Worm (Caenorhabditis elegans) whole organism, L4 larva: Measurements from ENCODE around the gene gmap-1.

ENCODE experiments used
- D1046.2 ChIP-seq: fragments of 200-800 bp; sonication (Bioruptor generic); IDR thresholded peaks from 2 replicates; pipeline ENCODE4 v1.3.6; 2022; ENCODE audit warnings: missing genetic modification characterization, missing compliant biosample characterization
- F26F4.8 ChIP-seq: fragments of 200-800 bp; sonication (Bioruptor generic); conservative IDR thresholded peaks from 2 replicates; pipeline ENCODE4 v1.3.6; 2022; ENCODE audit warnings: missing genetic modification characterization, missing compliant biosample characterization
- R02D3.7 ChIP-seq: fragments of 150-350 bp; sonication (generic microtip); optimal IDR thresholded peaks from 3 replicates; lab custom pipeline; 2014; ENCODE audit warnings: missing biosample characterization, missing genetic modification characterization
- Y105C5A.15 ChIP-seq: fragments of 200-800 bp; sonication (Bioruptor generic); IDR thresholded peaks from 2 replicates; pipeline ENCODE4 v1.3.6; 2022; ENCODE audit warnings: missing genetic modification characterization, missing compliant biosample characterization
- Y5F2A.4 ChIP-seq: fragments of 200-800 bp; sonication (Bioruptor generic); optimal IDR thresholded peaks from 2 replicates; lab custom pipeline; 2018; ENCODE audit warnings: mild to moderate bottlenecking, missing genetic modification characterization, missing compliant biosample characterization
- Y75B8A.6 ChIP-seq: fragments of 200-800 bp; sonication (Bioruptor generic); IDR thresholded peaks from 2 replicates; pipeline ENCODE4 v1.3.6; 2022; ENCODE audit warnings: missing genetic modification reagents, missing genetic modification characterization, missing compliant biosample characterization
- aha-1 ChIP-seq: fragments of 150-350 bp; peaks from one replicate; lab custom pipeline; 2014; ENCODE audit warnings: missing biosample characterization, missing genetic modification characterization
- attf-4 ChIP-seq: sonication (generic microtip); optimal IDR thresholded peaks from 3 replicates; lab custom pipeline; 2017; ENCODE audit warnings: missing biosample characterization, missing genetic modification characterization
- ceh-20 ChIP-seq: fragments of 200-800 bp; sonication (Bioruptor generic); IDR thresholded peaks from 2 replicates; pipeline ENCODE4 v1.3.6; 2022; ENCODE audit warnings: missing genetic modification reagents, missing genetic modification characterization, missing compliant biosample characterization
- ceh-62 ChIP-seq: sonication (generic microtip); optimal IDR thresholded peaks from 2 replicates; lab custom pipeline; 2017; ENCODE audit warnings: missing biosample characterization, missing genetic modification characterization
- cey-2 ChIP-seq: sonication (generic microtip); optimal IDR thresholded peaks from 3 replicates; lab custom pipeline; 2017; ENCODE audit warnings: missing genetic modification characterization, mild to moderate bottlenecking, missing compliant biosample characterization, antibody characterized with exemption, borderline replicate concordance; ENCODE audit not compliant: insufficient read depth
- daf-12 ChIP-seq: fragments of 150-350 bp; optimal IDR thresholded peaks from 2 replicates; lab custom pipeline; 2014; ENCODE audit warnings: missing biosample characterization, missing genetic modification reagents, missing genetic modification characterization
- daf-19 ChIP-seq: fragments of 200-800 bp; sonication (Bioruptor generic); conservative IDR thresholded peaks from 2 replicates; pipeline ENCODE4 v1.3.6; 2022; ENCODE audit warnings: missing genetic modification characterization, missing compliant biosample characterization
- daf-8 ChIP-seq: fragments of 200-800 bp; sonication (Bioruptor generic); IDR thresholded peaks from 2 replicates; pipeline ENCODE4 v1.3.6; 2022; ENCODE audit warnings: missing genetic modification characterization, missing compliant biosample characterization
- dmd-9 ChIP-seq: fragments of 200-800 bp; sonication (Bioruptor generic); IDR thresholded peaks from 2 replicates; pipeline ENCODE4 v1.3.6; 2022; ENCODE audit warnings: missing genetic modification reagents, missing genetic modification characterization, missing compliant biosample characterization
- dpl-1 ChIP-seq: fragments of 150-350 bp; optimal IDR thresholded peaks from 2 replicates; lab custom pipeline; 2014; ENCODE audit warnings: missing biosample characterization, missing genetic modification reagents, missing genetic modification characterization
- dve-1 ChIP-seq: sonication (generic microtip); optimal IDR thresholded peaks from 2 replicates; lab custom pipeline; 2017; ENCODE audit warnings: antibody characterized with exemption, mild to moderate bottlenecking, missing genetic modification characterization, missing compliant biosample characterization; ENCODE audit not compliant: insufficient read depth
- egl-27 ChIP-seq: sonication (generic microtip); optimal IDR thresholded peaks from 3 replicates; lab custom pipeline; 2017; ENCODE audit warnings: missing biosample characterization, missing genetic modification reagents, missing genetic modification characterization
- egl-43 ChIP-seq: fragments of 200-800 bp; sonication (Bioruptor generic); IDR thresholded peaks from 2 replicates; pipeline ENCODE4 v1.3.6; 2022; ENCODE audit warnings: missing genetic modification reagents, missing genetic modification characterization, missing compliant biosample characterization
- hif-1 ChIP-seq, 2 experiments: sonication (generic microtip); optimal IDR thresholded peaks; 2 replicates each; lab custom pipeline; 2016 to 2017; ENCODE audit warnings: missing compliant biosample characterization in 2 of 2, missing genetic modification characterization in 2 of 2, missing genetic modification reagents in 2 of 2, missing genotype in 2 of 2, mild to moderate bottlenecking in 1 of 2
- hlh-30 ChIP-seq: sonication (generic microtip); optimal IDR thresholded peaks from 2 replicates; lab custom pipeline; 2017; ENCODE audit warnings: antibody characterized with exemption, mild to moderate bottlenecking, missing genetic modification characterization, missing compliant biosample characterization; ENCODE audit not compliant: insufficient read depth
- hmg-1.1 ChIP-seq: fragments of 200-800 bp; sonication (Bioruptor generic); IDR thresholded peaks from 2 replicates; pipeline ENCODE4 v1.3.6; 2022; ENCODE audit warnings: missing genetic modification reagents, missing genetic modification characterization, missing compliant biosample characterization
- jun-1 ChIP-seq: fragments of 150-350 bp; optimal IDR thresholded peaks from 2 replicates; lab custom pipeline; 2014; ENCODE audit warnings: missing biosample characterization, missing genetic modification reagents, missing genetic modification characterization
- lim-7 ChIP-seq: fragments of 200-800 bp; sonication (Bioruptor generic); IDR thresholded peaks from 2 replicates; pipeline ENCODE4 v1.3.6; 2022; ENCODE audit warnings: missing genetic modification characterization, missing compliant biosample characterization
- lin-13 ChIP-seq: fragments of 150-350 bp; optimal IDR thresholded peaks from 2 replicates; lab custom pipeline; 2014; ENCODE audit warnings: missing biosample characterization, missing genetic modification reagents, missing genetic modification characterization
- lin-29 ChIP-seq: fragments of 200-800 bp; sonication (Bioruptor generic); IDR thresholded peaks from 2 replicates; pipeline ENCODE4 v1.3.6; 2022; ENCODE audit warnings: missing genetic modification reagents, missing genetic modification characterization, missing compliant biosample characterization
- lin-38 ChIP-seq: fragments of 200-800 bp; sonication (Bioruptor generic); IDR thresholded peaks from 2 replicates; pipeline ENCODE4 v1.3.6; 2022; ENCODE audit warnings: missing genetic modification reagents, missing genetic modification characterization, missing compliant biosample characterization
- lin-39 ChIP-seq: fragments of 150-350 bp; optimal IDR thresholded peaks from 2 replicates; lab custom pipeline; 2014; ENCODE audit warnings: missing biosample characterization, missing genetic modification reagents, missing genetic modification characterization
- lir-3 ChIP-seq: sonication (generic microtip); optimal IDR thresholded peaks from 2 replicates; lab custom pipeline; 2016; ENCODE audit warnings: mild to moderate bottlenecking, missing genetic modification characterization, missing compliant biosample characterization
- lsy-2 ChIP-seq, 2 experiments: fragments of 150-350 bp in 1 of 2; sonication (generic microtip) in 1 of 2; optimal IDR thresholded peaks; 2 replicates each; lab custom pipeline; 2014 to 2017; ENCODE audit warnings: missing biosample characterization in 2 of 2, missing genetic modification characterization in 2 of 2
- madf-5 ChIP-seq, 2 experiments: fragments of 200-800 bp; sonication (Bioruptor generic); IDR thresholded peaks; 2 replicates each; pipeline ENCODE4 v1.3.6; 2022; ENCODE audit warnings: missing compliant biosample characterization in 2 of 2, missing genetic modification characterization in 2 of 2
- mdl-1 ChIP-seq, 2 experiments: fragments of 150-350 bp in 1 of 2; sonication (generic microtip) in 1 of 2; optimal IDR thresholded peaks; 2 replicates each; lab custom pipeline; 2014 to 2017; ENCODE audit warnings: missing biosample characterization in 2 of 2, missing genetic modification characterization in 2 of 2
- mes-2 ChIP-seq: sonication (generic microtip); optimal IDR thresholded peaks from 2 replicates; lab custom pipeline; 2016; ENCODE audit warnings: missing genotype, mild to moderate bottlenecking, missing genetic modification characterization, missing compliant biosample characterization; ENCODE audit not compliant: poor library complexity, severe bottlenecking
- mxl-2 ChIP-seq: fragments of 200-800 bp; sonication (Bioruptor generic); conservative IDR thresholded peaks from 2 replicates; pipeline ENCODE4 v1.3.6; 2022; ENCODE audit warnings: missing genetic modification reagents, missing genetic modification characterization, missing compliant biosample characterization
- nhr-11 ChIP-seq: fragments of 150-350 bp; optimal IDR thresholded peaks from 2 replicates; lab custom pipeline; 2014; ENCODE audit warnings: missing biosample characterization, missing genetic modification characterization
- nhr-28 ChIP-seq: fragments of 150-350 bp; optimal IDR thresholded peaks from 2 replicates; lab custom pipeline; 2014; ENCODE audit warnings: missing biosample characterization, missing genetic modification characterization
- nhr-41 ChIP-seq: fragments of 200-800 bp; sonication (Bioruptor generic); IDR thresholded peaks from 2 replicates; pipeline ENCODE4 v1.3.6; 2022; ENCODE audit warnings: missing genetic modification reagents, missing genetic modification characterization, missing compliant biosample characterization
- nhr-42 ChIP-seq: fragments of 200-800 bp; sonication (Bioruptor generic); IDR thresholded peaks from 2 replicates; pipeline ENCODE4 v1.3.6; 2022; ENCODE audit warnings: missing genetic modification characterization, missing compliant biosample characterization
- nhr-48 ChIP-seq: sonication (generic microtip); optimal IDR thresholded peaks from 2 replicates; lab custom pipeline; 2016; ENCODE audit warnings: mild to moderate bottlenecking, missing genetic modification characterization, missing compliant biosample characterization
- php-3 ChIP-seq: fragments of 200-800 bp; sonication (Bioruptor generic); IDR thresholded peaks from 2 replicates; pipeline ENCODE4 v1.3.6; 2022; ENCODE audit warnings: missing genetic modification reagents, missing genetic modification characterization, missing compliant biosample characterization
- pqm-1 ChIP-seq: sonication (generic microtip); optimal IDR thresholded peaks from 2 replicates; lab custom pipeline; 2017; ENCODE audit warnings: missing biosample characterization, missing genetic modification characterization
- set-16 ChIP-seq: fragments of 200-800 bp; sonication (Bioruptor generic); IDR thresholded peaks from 2 replicates; pipeline ENCODE4 v1.3.6; 2022; ENCODE audit warnings: missing genetic modification reagents, missing genetic modification characterization, missing compliant biosample characterization
- skn-1 ChIP-seq: fragments of 150-350 bp; optimal IDR thresholded peaks from 2 replicates; lab custom pipeline; 2014; ENCODE audit warnings: missing biosample characterization, missing genetic modification characterization
- spr-3 ChIP-seq: fragments of 200-800 bp; sonication (Bioruptor generic); optimal IDR thresholded peaks from 2 replicates; lab custom pipeline; 2018; ENCODE audit warnings: mild to moderate bottlenecking, missing genetic modification characterization, missing compliant biosample characterization
- unc-130 ChIP-seq: sonication (generic microtip); optimal IDR thresholded peaks from 2 replicates; lab custom pipeline; 2016; ENCODE audit warnings: missing genetic modification reagents, missing genetic modification characterization, missing compliant biosample characterization
- vab-7 ChIP-seq: fragments of 200-800 bp; sonication (Bioruptor generic); IDR thresholded peaks from 2 replicates; pipeline ENCODE4 v1.3.6; 2022; ENCODE audit warnings: missing genetic modification reagents, missing genetic modification characterization, missing compliant biosample characterization
- zag-1 ChIP-seq: fragments of 150-350 bp; optimal IDR thresholded peaks from 2 replicates; lab custom pipeline; 2014; ENCODE audit warnings: missing biosample characterization, missing genetic modification characterization
- zfp-2 ChIP-seq: sonication (generic microtip); optimal IDR thresholded peaks from 2 replicates; lab custom pipeline; 2016; ENCODE audit warnings: mild to moderate bottlenecking, missing genetic modification characterization, missing compliant biosample characterization
- zfp-3 ChIP-seq: fragments of 200-800 bp; sonication (Bioruptor generic); conservative IDR thresholded peaks from 2 replicates; pipeline ENCODE4 v1.3.6; 2022; ENCODE audit warnings: missing genetic modification reagents, missing genetic modification characterization, missing compliant biosample characterization

gmap-1 gene

ce11 chrX:12940811-12941210 lies 6.0 kb upstream of the gmap-1 start, which contains the start of gene gmap-3:
Gene gmap-3 (minus strand): TSS chrX:12940958.
- TF ChIP-seq attf-4 (tag; lab: Kevin White, UChicago) (no peak), ceh-62 (no peak), spr-3 (GFP tag; lab: Kevin White, UChicago) (no peak), aha-1 (tag; lab: Kevin White, UChicago) (peak; percentile 8)
- TF ChIP-seq, all 104 proteins: peak for 1

- TF ChIP-seq nhr-42 (no peak), dmd-9 (GFP tag; lab: Robert Waterston, UW) (no peak), dve-1 (tag; lab: Kevin White, UChicago) (no peak), dpl-1 (GFP tag; lab: Kevin White, UChicago) (no peak), lin-38 (GFP tag; lab: Robert Waterston, UW) (peak; percentile 33), lin-29 (no peak), daf-19 (GFP tag; lab: Robert Waterston, UW) (no peak), lsy-2 (tag; optimal IDR thresholded peaks at IDR 0.05; lab: Kevin White, UChicago) (no peak), set-16 (GFP tag; lab: Robert Waterston, UW) (no peak), hlh-30 (tag; lab: Kevin White, UChicago) (no peak), daf-12 (tag; lab: Kevin White, UChicago) (no peak), cey-2 (tag; lab: Kevin White, UChicago) (no peak), nhr-41 (GFP tag; lab: Robert Waterston, UW) (no peak), lin-39 (tag; lab: Kevin White, UChicago) (no peak), nhr-11 (tag; lab: Kevin White, UChicago) (no peak), unc-130 (GFP tag; lab: Kevin White, UChicago) (no peak), nhr-28 (tag; lab: Kevin White, UChicago) (no peak), spr-3 (GFP tag; lab: Kevin White, UChicago) (no peak), lin-13 (GFP tag; lab: Kevin White, UChicago) (no peak), zfp-3 (GFP tag; lab: Robert Waterston, UW) (no peak; the same call in 1 of the 2 replicates), zfp-2 (no peak), zag-1 (tag; lab: Kevin White, UChicago) (no peak), php-3 (GFP tag; lab: Robert Waterston, UW) (no peak), madf-5 (GFP tag; IDR thresholded peaks at IDR 0.05; lab: Robert Waterston, UW) (no peak), mxl-2 (GFP tag; lab: Robert Waterston, UW) (no peak), lim-7 (GFP tag; lab: Robert Waterston, UW) (peak; percentile 84), pqm-1 (tag; lab: Kevin White, UChicago) (no peak), hmg-1.1 (GFP tag; lab: Robert Waterston, UW) (no peak), R02D3.7 (tag; lab: Kevin White, UChicago) (no peak), jun-1 (tag; lab: Kevin White, UChicago) (no peak), Y5F2A.4 (GFP tag; lab: Kevin White, UChicago) (no peak), D1046.2 (no peak), F26F4.8 (GFP tag; lab: Robert Waterston, UW) (0 out of 2 replicates have a peak, but pooled peaks have one; percentile 33), Y75B8A.6 (GFP tag; lab: Robert Waterston, UW) (no peak), daf-8 (GFP tag; lab: Robert Waterston, UW) (no peak), Y105C5A.15 (GFP tag; lab: Robert Waterston, UW) (0 out of 2 replicates have a peak, but pooled peaks have one; percentile 38), hif-1 (tag; optimal IDR thresholded peaks at IDR 0.05; lab: Kevin White, UChicago) (no peak), ceh-20 (GFP tag; lab: Robert Waterston, UW) (no peak), skn-1 (tag; lab: Kevin White, UChicago) (no peak), nhr-48 (tag; lab: Kevin White, UChicago) (no peak), egl-27 (tag; lab: Kevin White, UChicago) (no peak), mdl-1 (tag; optimal IDR thresholded peaks at IDR 0.05; lab: Kevin White, UChicago) (no peak), vab-7 (GFP tag; lab: Robert Waterston, UW) (no peak), mes-2 (peak; percentile 12), lir-3 (tag; lab: Kevin White, UChicago) (no peak), egl-43 (GFP tag; lab: Robert Waterston, UW) (peak; percentile 71; the same call in 1 of the 2 replicates), ceh-62 (no peak)
Measured at ce11 chrX:12937521-12937920, 2.7 kb upstream of the gmap-1 start.
